Worm (Caenorhabditis elegans) whole organism, midembryonic: ENCODE measurements around the gene sedl-1.
A peak's percentile ranks its signal among the peaks of the same experiment; 100 is the strongest.

Source experiments
- T22C8.4 ChIP-seq: fragments of 200-800 bp; sonication (Bioruptor generic); IDR thresholded peaks from 2 replicates; pipeline ENCODE4 v1.3.6; 2022; ENCODE audit warnings: missing genetic modification characterization, missing compliant biosample characterization
- cog-1 ChIP-seq: sonication (generic microtip); optimal IDR thresholded peaks from 2 replicates; lab custom pipeline; 2016; ENCODE audit warnings: missing genetic modification characterization, missing compliant biosample characterization
- flt-1 ChIP-seq: fragments of 200-800 bp; sonication (Bioruptor generic); IDR thresholded peaks from 2 replicates; pipeline ENCODE4 v1.3.6; 2022; ENCODE audit warnings: missing genetic modification characterization, missing compliant biosample characterization
- klf-2 ChIP-seq: fragments of 200-800 bp; sonication (Bioruptor generic); conservative IDR thresholded peaks from 2 replicates; pipeline ENCODE4 v1.3.6; 2022; ENCODE audit warnings: missing genetic modification reagents, missing genetic modification characterization, missing compliant biosample characterization
- med-1 ChIP-seq: sonication (generic microtip); optimal IDR thresholded peaks from 2 replicates; lab custom pipeline; 2017; ENCODE audit warnings: missing genetic modification characterization, mild to moderate bottlenecking, missing compliant biosample characterization, antibody characterized with exemption, missing genetic modification reagents; ENCODE audit not compliant: insufficient read depth
- ref-1 ChIP-seq: fragments of 200-800 bp; sonication (Bioruptor generic); conservative IDR thresholded peaks from 2 replicates; pipeline ENCODE4 v1.3.6; 2022; ENCODE audit warnings: missing genetic modification reagents, missing genetic modification characterization, missing compliant biosample characterization
- tab-1 ChIP-seq: fragments of 200-800 bp; sonication (Bioruptor generic); IDR thresholded peaks from 2 replicates; pipeline ENCODE4 v1.3.6; 2022; ENCODE audit warnings: missing genetic modification characterization, missing compliant biosample characterization
- ztf-23 ChIP-seq: fragments of 200-800 bp; sonication (Bioruptor generic); IDR thresholded peaks from 2 replicates; pipeline ENCODE4 v1.3.6; 2022; ENCODE audit warnings: missing genetic modification reagents, missing genetic modification characterization, missing compliant biosample characterization
- ztf-29 ChIP-seq: fragments of 200-800 bp; sonication (Bioruptor generic); IDR thresholded peaks from 2 replicates; pipeline ENCODE4 v1.3.6; 2022; ENCODE audit warnings: missing genetic modification reagents, missing genetic modification characterization, missing compliant biosample characterization

Gene sedl-1

ce11 chrX:1456350-1457080 is 16.5 kb upstream of the sedl-1 start:
- no peak for TF ChIP-seq tab-1 (GFP tag; lab: Robert Waterston, UW)
- no peak for TF ChIP-seq cog-1
- no peak for TF ChIP-seq klf-2 (GFP tag; lab: Robert Waterston, UW)
- no peak for TF ChIP-seq ref-1
- TF ChIP-seq med-1 = no peak
- no peak for TF ChIP-seq ztf-29 (GFP tag; lab: Robert Waterston, UW)
- no peak for TF ChIP-seq ztf-23 (GFP tag; lab: Robert Waterston, UW)
- no peak for TF ChIP-seq T22C8.4 (GFP tag; lab: Robert Waterston, UW)
- no peak for TF ChIP-seq flt-1 (GFP tag; lab: Robert Waterston, UW)

ce11 chrX:1454385-1454784 is 14.3 kb upstream of the sedl-1 start:
- TF ChIP-seq med-1 (no peak), ztf-23 (GFP tag; lab: Robert Waterston, UW) (peak; percentile 64; the same call in 1 of the 2 replicates), T22C8.4 (GFP tag; lab: Robert Waterston, UW) (0 out of 2 replicates have a peak, but pooled peaks have one; percentile 10), flt-1 (GFP tag; lab: Robert Waterston, UW) (peak; percentile 45), cog-1 (peak; percentile 90), klf-2 (GFP tag; lab: Robert Waterston, UW) (no peak)

- TF ChIP-seq ztf-29 (GFP tag; lab: Robert Waterston, UW) = no peak
- TF ChIP-seq klf-2 (GFP tag; lab: Robert Waterston, UW) = no peak
- no peak for TF ChIP-seq T22C8.4 (GFP tag; lab: Robert Waterston, UW)
- no peak for TF ChIP-seq ztf-23 (GFP tag; lab: Robert Waterston, UW)
Observed at ce11 chrX:1453770-1454169, 13.7 kb upstream of the sedl-1 start, which contains the start of gene cebp-1. TSS of gene cebp-1 (minus strand) at chrX:1453868.

ce11 chrX:1451816-1452602 is 11.9 kb upstream of the sedl-1 start:
- TF ChIP-seq T22C8.4 (GFP tag; lab: Robert Waterston, UW) (no peak), med-1 (no peak), ztf-29 (GFP tag; lab: Robert Waterston, UW) (no peak), cog-1 (no peak), klf-2 (GFP tag; lab: Robert Waterston, UW) (no peak), flt-1 (GFP tag; lab: Robert Waterston, UW) (no peak), ref-1 (no peak), tab-1 (GFP tag; lab: Robert Waterston, UW) (no peak), ztf-23 (GFP tag; lab: Robert Waterston, UW) (no peak)

- TF ChIP-seq tab-1 (GFP tag; lab: Robert Waterston, UW) (0 out of 2 replicates have a peak, but pooled peaks have one; percentile 23), cog-1 (no peak), klf-2 (GFP tag; lab: Robert Waterston, UW) (no peak), ref-1 (no peak), flt-1 (GFP tag; lab: Robert Waterston, UW) (no peak), ztf-23 (GFP tag; lab: Robert Waterston, UW) (no peak), T22C8.4 (GFP tag; lab: Robert Waterston, UW) (no peak), med-1 (no peak)
Observed at ce11 chrX:1451240-1451639, 11.2 kb upstream of the sedl-1 start.

- no peak for TF ChIP-seq cog-1
- TF ChIP-seq T22C8.4 (GFP tag; lab: Robert Waterston, UW) = 0 out of 2 replicates have a peak, but pooled peaks have one; percentile 21
Observed at ce11 chrX:1450352-1450818, 10.3 kb upstream of the sedl-1 start, which contains the start of gene W05H7.1. TSS of gene W05H7.1 (plus strand) at chrX:1450768.

- TF ChIP-seq cog-1 = peak; percentile 86
- peak; percentile 85 for TF ChIP-seq T22C8.4 (GFP tag; lab: Robert Waterston, UW)
- no peak; the same call in 1 of the 2 replicates for TF ChIP-seq flt-1 (GFP tag; lab: Robert Waterston, UW)
- TF ChIP-seq ztf-23 (GFP tag; lab: Robert Waterston, UW) = no peak
- no peak for TF ChIP-seq tab-1 (GFP tag; lab: Robert Waterston, UW)
Observed at ce11 chrX:1446593-1447141, 6.6 kb upstream of the sedl-1 start, which contains the start of gene zfp-3. TSS of gene zfp-3 (minus strand) at chrX:1446643.

- TF ChIP-seq med-1 = no peak
- no peak for TF ChIP-seq flt-1 (GFP tag; lab: Robert Waterston, UW)
- no peak for TF ChIP-seq ztf-29 (GFP tag; lab: Robert Waterston, UW)
- no peak for TF ChIP-seq klf-2 (GFP tag; lab: Robert Waterston, UW)
- TF ChIP-seq ref-1 = no peak
- no peak for TF ChIP-seq ztf-23 (GFP tag; lab: Robert Waterston, UW)
- TF ChIP-seq tab-1 (GFP tag; lab: Robert Waterston, UW) = no peak
- no peak for TF ChIP-seq T22C8.4 (GFP tag; lab: Robert Waterston, UW)
- TF ChIP-seq cog-1 = no peak
Observed at ce11 chrX:1445696-1446095, 5.6 kb upstream of the sedl-1 start.

ce11 chrX:1443556-1444243 is 3.6 kb upstream of the sedl-1 start:
- no peak for TF ChIP-seq ztf-29 (GFP tag; lab: Robert Waterston, UW)
- TF ChIP-seq ztf-23 (GFP tag; lab: Robert Waterston, UW) = 0 out of 2 replicates have a peak, but pooled peaks have one; percentile 4
- TF ChIP-seq ref-1 = no peak
- TF ChIP-seq T22C8.4 (GFP tag; lab: Robert Waterston, UW) = no peak
- no peak for TF ChIP-seq med-1
- TF ChIP-seq tab-1 (GFP tag; lab: Robert Waterston, UW) = no peak
- TF ChIP-seq cog-1 = no peak
- TF ChIP-seq klf-2 (GFP tag; lab: Robert Waterston, UW) = no peak
